Worm (Caenorhabditis elegans) whole organism, L2 larva: ENCODE results near the gene Y55F3AM.5.

ENCODE experiments used
- F13H6.1 ChIP-seq: sonication (generic microtip); optimal IDR thresholded peaks from 2 replicates; lab custom pipeline; 2016; ENCODE audit warnings: missing genetic modification characterization, missing compliant biosample characterization
- R02D3.7 ChIP-seq: fragments of 150-350 bp; optimal IDR thresholded peaks from 2 replicates; lab custom pipeline; 2014; ENCODE audit warnings: missing biosample characterization, missing genetic modification characterization
- ZK546.5 ChIP-seq: sonication (generic microtip); optimal IDR thresholded peaks from 2 replicates; lab custom pipeline; 2017; ENCODE audit warnings: missing biosample characterization, missing genetic modification characterization
- alr-1 ChIP-seq: fragments of 150-350 bp; optimal IDR thresholded peaks from 2 replicates; lab custom pipeline; 2014; ENCODE audit warnings: missing biosample characterization, missing genetic modification characterization
- blmp-1 ChIP-seq: sonication (generic microtip); optimal IDR thresholded peaks from 2 replicates; lab custom pipeline; 2017; ENCODE audit warnings: missing genetic modification characterization, mild to moderate bottlenecking, missing compliant biosample characterization, antibody characterized with exemption, moderate library complexity; ENCODE audit not compliant: insufficient read depth
- ceh-16 ChIP-seq: fragments of 150-350 bp; optimal IDR thresholded peaks from 2 replicates; lab custom pipeline; 2014; ENCODE audit warnings: missing biosample characterization, missing genetic modification characterization
- crh-2 ChIP-seq: sonication (generic microtip); optimal IDR thresholded peaks from 2 replicates; lab custom pipeline; 2017; ENCODE audit warnings: missing biosample characterization, missing genetic modification characterization
- egl-27 ChIP-seq: sonication (generic microtip); optimal IDR thresholded peaks from 3 replicates; lab custom pipeline; 2017; ENCODE audit warnings: missing biosample characterization, missing genetic modification reagents, missing genetic modification characterization
- elt-1 ChIP-seq: fragments of 150-350 bp; optimal IDR thresholded peaks from 2 replicates; lab custom pipeline; 2014; ENCODE audit warnings: missing biosample characterization, missing genetic modification characterization
- elt-3 ChIP-seq: sonication (generic microtip); optimal IDR thresholded peaks from 2 replicates; lab custom pipeline; 2017; ENCODE audit warnings: missing biosample characterization, missing genetic modification characterization
- lin-11 ChIP-seq: fragments of 150-350 bp; sonication (generic microtip); optimal IDR thresholded peaks from 2 replicates; lab custom pipeline; 2014; ENCODE audit warnings: missing biosample characterization, missing genetic modification characterization, inconsistent platforms, mixed read lengths
- lin-13 ChIP-seq: fragments of 150-350 bp; optimal IDR thresholded peaks from 2 replicates; lab custom pipeline; 2014; ENCODE audit warnings: missing biosample characterization, missing genetic modification reagents, missing genetic modification characterization
- lin-39 ChIP-seq: fragments of 150-350 bp; optimal IDR thresholded peaks from 2 replicates; lab custom pipeline; 2014; ENCODE audit warnings: missing biosample characterization, missing genetic modification reagents, missing genetic modification characterization
- mbf-1 ChIP-seq: sonication (generic microtip); optimal IDR thresholded peaks from 2 replicates; lab custom pipeline; 2017; ENCODE audit warnings: missing biosample characterization, missing genetic modification characterization
- mdl-1 ChIP-seq, 2 experiments: fragments of 150-350 bp in 1 of 2; sonication (generic microtip) in 1 of 2; optimal IDR thresholded peaks; 2 replicates each; lab custom pipeline; 2017; ENCODE audit warnings: missing biosample characterization in 2 of 2, missing genetic modification characterization in 2 of 2
- nhr-10 ChIP-seq: sonication (generic microtip); optimal IDR thresholded peaks from 2 replicates; lab custom pipeline; 2017; ENCODE audit warnings: missing biosample characterization, missing genetic modification characterization
- nhr-11 ChIP-seq: fragments of 150-350 bp; optimal IDR thresholded peaks from 2 replicates; lab custom pipeline; 2014; ENCODE audit warnings: missing biosample characterization, missing genetic modification characterization
- nhr-12 ChIP-seq: fragments of 150-350 bp; optimal IDR thresholded peaks from 2 replicates; lab custom pipeline; 2014; ENCODE audit warnings: missing biosample characterization, missing genetic modification characterization
- nhr-23 ChIP-seq: fragments of 150-350 bp; optimal IDR thresholded peaks from 2 replicates; lab custom pipeline; 2014; ENCODE audit warnings: missing biosample characterization, missing genetic modification reagents, missing genetic modification characterization
- nhr-237 ChIP-seq: fragments of 150-350 bp; optimal IDR thresholded peaks from 2 replicates; lab custom pipeline; 2014; ENCODE audit warnings: missing biosample characterization, missing genetic modification characterization
- nhr-25 ChIP-seq: fragments of 150-350 bp; sonication (generic microtip); optimal IDR thresholded peaks from 3 replicates; lab custom pipeline; 2014; ENCODE audit warnings: missing biosample characterization, missing genetic modification characterization
- nhr-77 ChIP-seq: fragments of 150-350 bp; optimal IDR thresholded peaks from 2 replicates; lab custom pipeline; 2014; ENCODE audit warnings: missing biosample characterization, missing genetic modification characterization
- skn-1 ChIP-seq: sonication (generic microtip); optimal IDR thresholded peaks from 2 replicates; lab custom pipeline; 2017; ENCODE audit warnings: missing biosample characterization, missing genetic modification characterization
- sma-3 ChIP-seq: sonication (generic microtip); optimal IDR thresholded peaks from 2 replicates; lab custom pipeline; 2016; ENCODE audit warnings: missing genetic modification reagents, missing genetic modification characterization, missing compliant biosample characterization
- sma-9 ChIP-seq, 2 experiments: fragments of 150-350 bp in 1 of 2; sonication (generic microtip) in 1 of 2; optimal IDR thresholded peaks; 2 replicates each; lab custom pipeline; 2014 to 2016; ENCODE audit warnings: missing genetic modification characterization in 2 of 2, mild to moderate bottlenecking in 1 of 2, missing biosample characterization in 1 of 2, missing compliant biosample characterization in 1 of 2, missing genetic modification reagents in 1 of 2, moderate library complexity in 1 of 2
- snpc-4 ChIP-seq: fragments of 150-350 bp; optimal IDR thresholded peaks from 2 replicates; lab custom pipeline; 2014; ENCODE audit warnings: missing biosample characterization, missing genetic modification characterization
- unc-39 ChIP-seq: fragments of 150-350 bp; optimal IDR thresholded peaks from 2 replicates; lab custom pipeline; 2014; ENCODE audit warnings: missing biosample characterization, missing genetic modification characterization
- unc-55 ChIP-seq: fragments of 150-350 bp; sonication (generic microtip); optimal IDR thresholded peaks from 3 replicates; lab custom pipeline; 2014; ENCODE audit warnings: missing biosample characterization, missing genetic modification reagents, missing genetic modification characterization
- unc-62 ChIP-seq: fragments of 150-350 bp; optimal IDR thresholded peaks from 2 replicates; lab custom pipeline; 2014; ENCODE audit warnings: missing biosample characterization, missing genetic modification reagents, missing genetic modification characterization
- zag-1 ChIP-seq: fragments of 150-350 bp; optimal IDR thresholded peaks from 2 replicates; lab custom pipeline; 2014; ENCODE audit warnings: missing biosample characterization, missing genetic modification characterization
- ztf-1 ChIP-seq: fragments of 200-800 bp; sonication (Bioruptor generic); conservative IDR thresholded peaks from 2 replicates; pipeline ENCODE4 v1.3.6; 2022; ENCODE audit warnings: missing genetic modification characterization, missing compliant biosample characterization
- ztf-11 ChIP-seq: sonication (generic microtip); optimal IDR thresholded peaks from 2 replicates; lab custom pipeline; 2017; ENCODE audit warnings: missing biosample characterization, missing genetic modification characterization
- ztf-4 ChIP-seq: fragments of 150-350 bp; optimal IDR thresholded peaks from 2 replicates; lab custom pipeline; 2014; ENCODE audit warnings: missing biosample characterization, missing genetic modification characterization

The Y55F3AM.5 gene

ce11 chrIV:959221-959620, 39.8 kb upstream of the Y55F3AM.5 start, which contains the start of gene plx-1:
plx-1 (plus strand) TSS chrIV:959521.
- no peak for TF ChIP-seq unc-55 (GFP tag; lab: Kevin White, UChicago)
- TF ChIP-seq unc-39 (tag; lab: Kevin White, UChicago) = no peak
- TF ChIP-seq skn-1 (tag; lab: Kevin White, UChicago) = no peak
- TF ChIP-seq nhr-11 (tag; lab: Kevin White, UChicago) = no peak
- TF ChIP-seq elt-1 (tag; lab: Kevin White, UChicago) = no peak
- no peak for TF ChIP-seq ztf-11 (tag; lab: Kevin White, UChicago)
- no peak for TF ChIP-seq zag-1 (tag; lab: Kevin White, UChicago)
- no peak for TF ChIP-seq R02D3.7 (tag; lab: Kevin White, UChicago)
- TF ChIP-seq nhr-23 (tag; lab: Kevin White, UChicago) = no peak
- no peak for TF ChIP-seq alr-1 (tag; lab: Kevin White, UChicago)
- no peak for TF ChIP-seq mbf-1
- no peak for TF ChIP-seq F13H6.1 (tag; lab: Kevin White, UChicago)
- no peak for TF ChIP-seq ztf-1 (GFP tag; lab: Robert Waterston, UW)
- TF ChIP-seq ceh-16 (tag; lab: Kevin White, UChicago) = no peak
- TF ChIP-seq elt-3 = no peak
- TF ChIP-seq nhr-237 (tag; lab: Kevin White, UChicago) = no peak
- TF ChIP-seq ztf-4 (tag; lab: Kevin White, UChicago) = no peak
- TF ChIP-seq lin-39 = no peak

- TF ChIP-seq ZK546.5 (tag; lab: Kevin White, UChicago) = no peak
- TF ChIP-seq nhr-77 (tag; lab: Kevin White, UChicago) = no peak
- no peak for TF ChIP-seq elt-1 (tag; lab: Kevin White, UChicago)
- TF ChIP-seq ztf-11 (tag; lab: Kevin White, UChicago) = no peak
- no peak for TF ChIP-seq ceh-16 (tag; lab: Kevin White, UChicago)
- TF ChIP-seq sma-3 (GFP tag; lab: Kevin White, UChicago) = no peak
- TF ChIP-seq mdl-1 (tag; optimal IDR thresholded peaks at IDR 0.05; lab: Kevin White, UChicago) = no peak
- TF ChIP-seq snpc-4 (tag; lab: Kevin White, UChicago) = no peak
- no peak for TF ChIP-seq lin-39
- TF ChIP-seq, all 48 proteins: peak for 0
Observed at ce11 chrIV:960177-960576, 38.8 kb upstream of the Y55F3AM.5 start.

ce11 chrIV:961862-962261, 37.2 kb upstream of the Y55F3AM.5 start:
- TF ChIP-seq nhr-237 (tag; lab: Kevin White, UChicago) (no peak), ztf-4 (tag; lab: Kevin White, UChicago) (no peak), lin-11 (tag; lab: Kevin White, UChicago) (no peak), ceh-16 (tag; lab: Kevin White, UChicago) (no peak), unc-39 (tag; lab: Kevin White, UChicago) (no peak)
- TF ChIP-seq, all 48 proteins: peak for 0

- TF ChIP-seq R02D3.7 (tag; lab: Kevin White, UChicago) (no peak), skn-1 (tag; lab: Kevin White, UChicago) (no peak), nhr-10 (no peak), alr-1 (tag; lab: Kevin White, UChicago) (no peak), nhr-23 (tag; lab: Kevin White, UChicago) (no peak), nhr-12 (no peak), unc-62 (no peak), egl-27 (tag; lab: Kevin White, UChicago) (no peak), mdl-1 (tag; optimal IDR thresholded peaks at IDR 0.05; lab: Kevin White, UChicago) (no peak), sma-9 (GFP tag; optimal IDR thresholded peaks at IDR 0.05; lab: Kevin White, UChicago) (no peak), sma-9 (tag; optimal IDR thresholded peaks at IDR 0.05; lab: Kevin White, UChicago) (no peak), elt-3 (no peak), elt-1 (tag; lab: Kevin White, UChicago) (no peak), ceh-16 (tag; lab: Kevin White, UChicago) (no peak), nhr-25 (no peak), crh-2 (tag; lab: Kevin White, UChicago) (no peak), blmp-1 (tag; lab: Kevin White, UChicago) (no peak), snpc-4 (tag; lab: Kevin White, UChicago) (no peak), lin-39 (no peak), lin-13 (no peak)
- TF ChIP-seq, all 48 proteins: peak for 0
Observed at ce11 chrIV:971122-971521, 27.9 kb upstream of the Y55F3AM.5 start.

DNA sequence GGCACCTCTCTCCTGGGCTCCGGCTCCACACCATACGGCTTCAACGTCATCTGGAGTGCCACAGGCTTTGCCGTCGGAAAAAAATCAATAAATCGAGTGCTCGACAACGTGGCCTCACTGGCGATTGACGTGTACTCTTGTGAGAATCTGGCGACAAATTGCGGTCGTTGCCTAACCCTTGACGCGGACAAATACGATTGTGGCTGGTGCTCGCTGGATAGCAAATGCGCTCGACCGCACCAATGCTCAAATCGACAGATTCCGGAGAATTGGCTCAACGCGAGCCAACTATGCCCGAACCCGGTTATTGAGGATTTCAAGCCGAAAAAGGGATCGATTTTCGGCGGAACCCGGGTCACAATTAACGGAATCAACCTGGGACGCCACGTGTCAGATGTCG, 26.6 kb upstream of the Y55F3AM.5 start:
- no peak for TF ChIP-seq R02D3.7 (tag; lab: Kevin White, UChicago)
